Worm (Caenorhabditis elegans): ENCODE results near the gene faah-5.

- no peak for TF ChIP-seq nhr-28 (tag; optimal IDR thresholded peaks at IDR 0.05)
- no peak for TF ChIP-seq ceh-43 (GFP tag; optimal IDR thresholded peaks at IDR 0.05)
- no peak for TF ChIP-seq unc-39 (tag; optimal IDR thresholded peaks at IDR 0.05)
- TF ChIP-seq ceh-39 (tag; optimal IDR thresholded peaks at IDR 0.05): no peak
- no peak for TF ChIP-seq mab-5 (tag; optimal IDR thresholded peaks at IDR 0.05)
- no peak for TF ChIP-seq elt-3 (tag; optimal IDR thresholded peaks at IDR 0.05)
- no peak for TF ChIP-seq lsy-2 (tag; optimal IDR thresholded peaks at IDR 0.05)
- TF ChIP-seq ham-2 (GFP tag; optimal IDR thresholded peaks at IDR 0.05): no peak
- no peak for TF ChIP-seq snpc-4 (tag; optimal IDR thresholded peaks at IDR 0.05)
- TF ChIP-seq pha-4 (tag; optimal IDR thresholded peaks at IDR 0.05): no peak
- TF ChIP-seq unc-62 (GFP tag; optimal IDR thresholded peaks at IDR 0.05): no peak
- TF ChIP-seq elt-1 (tag; optimal IDR thresholded peaks at IDR 0.05; ENCODE audit: borderline replicate concordance, insufficient read depth): no peak
- peak; percentile 26 for TF ChIP-seq ces-1 (GFP tag; optimal IDR thresholded peaks at IDR 0.05)
- no peak for TF ChIP-seq nhr-76 (tag; optimal IDR thresholded peaks at IDR 0.05)
Measured at ce11 chrIII:11847014-11847413, 44.2 kb downstream of the faah-5 start.

Data from whole organism, mixed stage, embryonic.